Worm (Caenorhabditis elegans) whole organism, L1 larva: ENCODE measurements around the gene set-12.

Experiments used
- C16A3.4 ChIP-seq: fragments of 150-350 bp; optimal IDR thresholded peaks from 2 replicates; lab custom pipeline; 2014; ENCODE audit warnings: missing biosample characterization, missing genetic modification characterization
- ama-1 ChIP-seq: fragments of 150-350 bp; optimal IDR thresholded peaks from 2 replicates; lab custom pipeline; 2014
- dsc-1 ChIP-seq: sonication (generic microtip); optimal IDR thresholded peaks from 2 replicates; lab custom pipeline; 2016; ENCODE audit warnings: mild to moderate bottlenecking, missing genetic modification characterization, missing compliant biosample characterization
- nhr-11 ChIP-seq: fragments of 150-350 bp; optimal IDR thresholded peaks from 2 replicates; lab custom pipeline; 2014; ENCODE audit warnings: missing biosample characterization, missing genetic modification characterization
- nhr-12 ChIP-seq: sonication (generic microtip); optimal IDR thresholded peaks from 2 replicates; lab custom pipeline; 2017; ENCODE audit warnings: missing biosample characterization, missing genetic modification characterization
- nhr-84 ChIP-seq: sonication (generic microtip); optimal IDR thresholded peaks from 2 replicates; lab custom pipeline; 2017; ENCODE audit warnings: missing biosample characterization, missing genetic modification characterization

ce11 chrX:7725615-7726014, 10.5 kb downstream of the set-12 start, which contains the start of gene spp-14:
- no peak for TF ChIP-seq nhr-11 (tag; lab: Kevin White, UChicago)
- no peak for TF ChIP-seq ama-1 (lab: Kevin White, UChicago)
- TF ChIP-seq nhr-84, result no peak
- TF ChIP-seq nhr-12, result no peak
- no peak for TF ChIP-seq dsc-1 (tag; lab: Kevin White, UChicago)
- TF ChIP-seq C16A3.4 (tag; lab: Kevin White, UChicago), result no peak
